Worm (Caenorhabditis elegans) whole organism, midembryonic: ENCODE data around the gene col-113.

Experiments used
- T22C8.4 ChIP-seq: fragments of 200-800 bp; sonication (Bioruptor generic); IDR thresholded peaks from 2 replicates; pipeline ENCODE4 v1.3.6; 2022; ENCODE audit warnings: missing genetic modification characterization, missing compliant biosample characterization
- cog-1 ChIP-seq: sonication (generic microtip); optimal IDR thresholded peaks from 2 replicates; lab custom pipeline; 2016; ENCODE audit warnings: missing genetic modification characterization, missing compliant biosample characterization
- flt-1 ChIP-seq: fragments of 200-800 bp; sonication (Bioruptor generic); IDR thresholded peaks from 2 replicates; pipeline ENCODE4 v1.3.6; 2022; ENCODE audit warnings: missing genetic modification characterization, missing compliant biosample characterization
- klf-2 ChIP-seq: fragments of 200-800 bp; sonication (Bioruptor generic); conservative IDR thresholded peaks from 2 replicates; pipeline ENCODE4 v1.3.6; 2022; ENCODE audit warnings: missing genetic modification reagents, missing genetic modification characterization, missing compliant biosample characterization
- med-1 ChIP-seq: sonication (generic microtip); optimal IDR thresholded peaks from 2 replicates; lab custom pipeline; 2017; ENCODE audit warnings: missing genetic modification characterization, mild to moderate bottlenecking, missing compliant biosample characterization, antibody characterized with exemption, missing genetic modification reagents; ENCODE audit not compliant: insufficient read depth
- ref-1 ChIP-seq: fragments of 200-800 bp; sonication (Bioruptor generic); conservative IDR thresholded peaks from 2 replicates; pipeline ENCODE4 v1.3.6; 2022; ENCODE audit warnings: missing genetic modification reagents, missing genetic modification characterization, missing compliant biosample characterization
- tab-1 ChIP-seq: fragments of 200-800 bp; sonication (Bioruptor generic); IDR thresholded peaks from 2 replicates; pipeline ENCODE4 v1.3.6; 2022; ENCODE audit warnings: missing genetic modification characterization, missing compliant biosample characterization
- ztf-23 ChIP-seq: fragments of 200-800 bp; sonication (Bioruptor generic); IDR thresholded peaks from 2 replicates; pipeline ENCODE4 v1.3.6; 2022; ENCODE audit warnings: missing genetic modification reagents, missing genetic modification characterization, missing compliant biosample characterization
- ztf-29 ChIP-seq: fragments of 200-800 bp; sonication (Bioruptor generic); IDR thresholded peaks from 2 replicates; pipeline ENCODE4 v1.3.6; 2022; ENCODE audit warnings: missing genetic modification reagents, missing genetic modification characterization, missing compliant biosample characterization

DNA sequence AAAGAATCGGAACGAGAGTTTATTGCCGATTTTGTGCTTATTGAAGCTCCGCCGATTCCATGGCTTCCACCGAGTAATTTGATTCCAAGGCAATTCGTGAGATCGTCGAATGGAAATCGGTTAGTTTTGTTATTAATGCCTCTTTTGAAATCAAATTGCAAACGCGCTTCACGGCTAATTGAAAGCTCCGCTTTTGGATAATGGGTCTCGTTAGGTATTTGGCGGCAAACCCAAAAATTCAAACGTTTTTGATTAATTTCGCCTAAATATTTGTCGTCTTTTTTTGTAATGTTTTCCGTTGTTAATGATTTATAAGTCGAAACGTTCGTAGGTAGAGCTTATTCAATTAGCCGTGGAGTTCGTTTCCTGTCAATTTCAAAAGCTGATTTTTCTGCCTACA is 7.3 kb upstream of the col-113 start:
- no peak for TF ChIP-seq T22C8.4 (GFP tag; lab: Robert Waterston, UW)
- TF ChIP-seq flt-1 = no peak
- no peak for TF ChIP-seq klf-2 (GFP tag; lab: Robert Waterston, UW)
- TF ChIP-seq ref-1 (GFP tag; lab: Robert Waterston, UW) = no peak
- no peak for TF ChIP-seq med-1
- TF ChIP-seq ztf-29 (GFP tag; lab: Robert Waterston, UW) = no peak
- TF ChIP-seq cog-1 = no peak
- no peak for TF ChIP-seq tab-1 (GFP tag; lab: Robert Waterston, UW)
- no peak for TF ChIP-seq ztf-23
